Worm (Caenorhabditis elegans) whole organism, L2 larva: ENCODE measurements around the gene Y53G8B.2.
A peak's percentile ranks its signal among the peaks of the same experiment; 100 is the strongest.

Experiments used
- R02D3.7 ChIP-seq: fragments of 150-350 bp; optimal IDR thresholded peaks from 2 replicates; lab custom pipeline; 2014; ENCODE audit warnings: missing biosample characterization, missing genetic modification characterization
- ZK546.5 ChIP-seq: sonication (generic microtip); optimal IDR thresholded peaks from 2 replicates; lab custom pipeline; 2017; ENCODE audit warnings: missing biosample characterization, missing genetic modification characterization
- alr-1 ChIP-seq: fragments of 150-350 bp; optimal IDR thresholded peaks from 2 replicates; lab custom pipeline; 2014; ENCODE audit warnings: missing biosample characterization, missing genetic modification characterization
- aly-2 ChIP-seq: fragments of 150-350 bp; optimal IDR thresholded peaks from 2 replicates; lab custom pipeline; 2014; ENCODE audit warnings: missing biosample characterization, missing genetic modification characterization
- ama-1 ChIP-seq: fragments of 150-350 bp; optimal IDR thresholded peaks from 2 replicates; lab custom pipeline; 2018; ENCODE audit warnings: inconsistent platforms
- blmp-1 ChIP-seq: sonication (generic microtip); optimal IDR thresholded peaks from 2 replicates; lab custom pipeline; 2017; ENCODE audit warnings: missing genetic modification characterization, mild to moderate bottlenecking, missing compliant biosample characterization, antibody characterized with exemption, moderate library complexity; ENCODE audit not compliant: insufficient read depth
- ceh-16 ChIP-seq: fragments of 150-350 bp; optimal IDR thresholded peaks from 2 replicates; lab custom pipeline; 2014; ENCODE audit warnings: missing biosample characterization, missing genetic modification characterization
- crh-2 ChIP-seq: sonication (generic microtip); optimal IDR thresholded peaks from 2 replicates; lab custom pipeline; 2017; ENCODE audit warnings: missing biosample characterization, missing genetic modification characterization
- elt-1 ChIP-seq: fragments of 150-350 bp; optimal IDR thresholded peaks from 2 replicates; lab custom pipeline; 2014; ENCODE audit warnings: missing biosample characterization, missing genetic modification characterization
- elt-3 ChIP-seq: sonication (generic microtip); optimal IDR thresholded peaks from 2 replicates; lab custom pipeline; 2017; ENCODE audit warnings: missing biosample characterization, missing genetic modification characterization
- fos-1 ChIP-seq: fragments of 150-350 bp; optimal IDR thresholded peaks from 2 replicates; lab custom pipeline; 2014; ENCODE audit warnings: missing biosample characterization, missing genetic modification characterization
- gmeb-1 ChIP-seq: fragments of 150-350 bp; optimal IDR thresholded peaks from 2 replicates; lab custom pipeline; 2014; ENCODE audit warnings: missing biosample characterization, missing genetic modification characterization
- lin-11 ChIP-seq: fragments of 150-350 bp; sonication (generic microtip); optimal IDR thresholded peaks from 2 replicates; lab custom pipeline; 2014; ENCODE audit warnings: missing biosample characterization, missing genetic modification characterization, inconsistent platforms, mixed read lengths
- lin-39 ChIP-seq: fragments of 150-350 bp; optimal IDR thresholded peaks from 2 replicates; lab custom pipeline; 2014; ENCODE audit warnings: missing biosample characterization, missing genetic modification reagents, missing genetic modification characterization
- lsy-2 ChIP-seq, 2 experiments: fragments of 150-350 bp in 1 of 2; sonication (generic microtip) in 1 of 2; optimal IDR thresholded peaks; 2 replicates each; lab custom pipeline; 2014 to 2017; ENCODE audit warnings: missing biosample characterization in 2 of 2, missing genetic modification characterization in 2 of 2
- nhr-11 ChIP-seq: fragments of 150-350 bp; optimal IDR thresholded peaks from 2 replicates; lab custom pipeline; 2014; ENCODE audit warnings: missing biosample characterization, missing genetic modification characterization
- nhr-12 ChIP-seq: fragments of 150-350 bp; optimal IDR thresholded peaks from 2 replicates; lab custom pipeline; 2014; ENCODE audit warnings: missing biosample characterization, missing genetic modification characterization
- nhr-23 ChIP-seq: fragments of 150-350 bp; optimal IDR thresholded peaks from 2 replicates; lab custom pipeline; 2014; ENCODE audit warnings: missing biosample characterization, missing genetic modification reagents, missing genetic modification characterization
- nhr-237 ChIP-seq: fragments of 150-350 bp; optimal IDR thresholded peaks from 2 replicates; lab custom pipeline; 2014; ENCODE audit warnings: missing biosample characterization, missing genetic modification characterization
- nhr-25 ChIP-seq: fragments of 150-350 bp; sonication (generic microtip); optimal IDR thresholded peaks from 3 replicates; lab custom pipeline; 2014; ENCODE audit warnings: missing biosample characterization, missing genetic modification characterization
- nhr-6 ChIP-seq: fragments of 150-350 bp; optimal IDR thresholded peaks from 2 replicates; lab custom pipeline; 2014; ENCODE audit warnings: missing biosample characterization, missing genetic modification characterization
- nhr-77 ChIP-seq: fragments of 150-350 bp; optimal IDR thresholded peaks from 2 replicates; lab custom pipeline; 2014; ENCODE audit warnings: missing biosample characterization, missing genetic modification characterization
- peb-1 ChIP-seq: fragments of 150-350 bp; optimal IDR thresholded peaks from 2 replicates; lab custom pipeline; 2014; ENCODE audit warnings: missing biosample characterization, missing genetic modification characterization
- sem-4 ChIP-seq: fragments of 150-350 bp; optimal IDR thresholded peaks from 2 replicates; lab custom pipeline; 2014; ENCODE audit warnings: missing biosample characterization, missing genetic modification reagents, missing genetic modification characterization
- skn-1 ChIP-seq: sonication (generic microtip); optimal IDR thresholded peaks from 2 replicates; lab custom pipeline; 2017; ENCODE audit warnings: missing biosample characterization, missing genetic modification characterization
- sma-3 ChIP-seq: sonication (generic microtip); optimal IDR thresholded peaks from 2 replicates; lab custom pipeline; 2016; ENCODE audit warnings: missing genetic modification reagents, missing genetic modification characterization, missing compliant biosample characterization
- sma-9 ChIP-seq, 2 experiments: fragments of 150-350 bp in 1 of 2; sonication (generic microtip) in 1 of 2; optimal IDR thresholded peaks; 2 replicates each; lab custom pipeline; 2014 to 2016; ENCODE audit warnings: missing genetic modification characterization in 2 of 2, mild to moderate bottlenecking in 1 of 2, missing biosample characterization in 1 of 2, missing compliant biosample characterization in 1 of 2, missing genetic modification reagents in 1 of 2, moderate library complexity in 1 of 2
- unc-55 ChIP-seq: fragments of 150-350 bp; sonication (generic microtip); optimal IDR thresholded peaks from 3 replicates; lab custom pipeline; 2014; ENCODE audit warnings: missing biosample characterization, missing genetic modification reagents, missing genetic modification characterization
- unc-62 ChIP-seq: fragments of 150-350 bp; optimal IDR thresholded peaks from 2 replicates; lab custom pipeline; 2014; ENCODE audit warnings: missing biosample characterization, missing genetic modification reagents, missing genetic modification characterization
- ztf-1 ChIP-seq: fragments of 200-800 bp; sonication (Bioruptor generic); conservative IDR thresholded peaks from 2 replicates; pipeline ENCODE4 v1.3.6; 2022; ENCODE audit warnings: missing genetic modification characterization, missing compliant biosample characterization
- ztf-4 ChIP-seq: fragments of 150-350 bp; optimal IDR thresholded peaks from 2 replicates; lab custom pipeline; 2014; ENCODE audit warnings: missing biosample characterization, missing genetic modification characterization

The Y53G8B.2 gene

DNA sequence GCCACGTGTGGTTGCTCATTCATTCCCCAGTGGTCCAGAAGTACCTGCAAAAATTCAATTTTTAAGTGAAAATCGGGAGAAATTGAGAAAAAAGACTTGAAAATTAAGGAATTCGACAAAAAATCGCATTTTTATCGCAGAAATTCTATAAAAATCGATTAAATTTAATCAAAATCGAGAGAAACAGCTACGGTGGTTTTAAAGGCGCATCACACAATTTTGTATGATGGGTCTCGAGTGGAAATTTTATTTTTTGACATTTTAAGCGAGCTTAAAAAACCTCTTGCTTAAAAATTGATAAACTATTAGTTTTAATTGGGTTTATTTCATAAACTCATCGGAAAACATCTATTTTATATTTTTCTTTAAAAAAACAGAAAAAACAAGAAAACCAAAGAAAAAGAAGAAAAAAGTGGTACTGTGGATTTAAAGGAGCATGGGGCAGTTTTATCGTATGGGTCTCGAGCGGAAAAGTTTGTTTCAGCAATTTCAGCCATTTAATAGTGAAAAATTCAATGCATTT is 23.4 kb upstream of the Y53G8B.2 start, which contains the start of gene nipa-1:
nipa-1 (minus strand) TSS at position 51 of the 523 bp plus-strand sequence.
- TF ChIP-seq R02D3.7 (no peak), nhr-25 (no peak), peb-1 (tag; lab: Kevin White, UChicago) (no peak), nhr-77 (tag; lab: Kevin White, UChicago) (no peak), aly-2 (no peak), lin-11 (tag; lab: Kevin White, UChicago) (no peak), fos-1 (tag; lab: Kevin White, UChicago) (no peak), ceh-16 (tag; lab: Kevin White, UChicago) (no peak), alr-1 (tag; lab: Kevin White, UChicago) (no peak), skn-1 (no peak), nhr-6 (tag; lab: Kevin White, UChicago) (no peak), sma-3 (GFP tag; lab: Kevin White, UChicago) (no peak), lin-39 (no peak), ZK546.5 (tag; lab: Kevin White, UChicago) (no peak)

DNA sequence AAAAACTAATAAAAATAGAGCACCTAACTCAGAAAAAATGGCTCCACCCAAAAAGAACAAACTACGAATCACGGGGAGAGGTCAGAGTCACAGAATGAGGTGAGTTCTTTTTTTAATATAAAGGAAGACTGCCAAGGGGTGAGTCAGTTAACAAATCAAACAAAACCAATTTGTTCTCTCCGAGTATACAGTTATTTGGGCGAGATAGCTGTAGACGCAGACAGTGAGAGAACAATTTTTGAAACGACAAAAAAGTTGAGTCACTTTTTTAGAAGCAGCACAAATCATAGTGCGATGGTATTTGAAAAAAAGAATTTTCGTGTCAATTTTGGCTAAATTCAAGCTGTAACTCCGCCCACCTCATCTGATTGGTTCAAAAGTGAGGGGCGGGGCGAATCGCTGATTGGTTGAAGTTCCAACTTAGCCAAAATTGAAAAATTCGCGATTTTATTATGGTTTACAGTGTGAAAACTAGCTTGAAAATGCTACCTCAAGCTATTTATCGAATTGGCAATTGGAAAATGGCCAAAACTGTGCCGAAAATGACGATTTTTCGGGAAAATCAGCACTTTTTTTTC is 20.5 kb upstream of the Y53G8B.2 start:
- TF ChIP-seq ztf-1 (GFP tag; lab: Robert Waterston, UW) = no peak
- no peak for TF ChIP-seq lin-39
- TF ChIP-seq crh-2 (tag; lab: Kevin White, UChicago) = no peak
- no peak for TF ChIP-seq skn-1
- TF ChIP-seq fos-1 (tag; lab: Kevin White, UChicago) = peak; percentile 17
- TF ChIP-seq, all 48 proteins: peak for 1

DNA sequence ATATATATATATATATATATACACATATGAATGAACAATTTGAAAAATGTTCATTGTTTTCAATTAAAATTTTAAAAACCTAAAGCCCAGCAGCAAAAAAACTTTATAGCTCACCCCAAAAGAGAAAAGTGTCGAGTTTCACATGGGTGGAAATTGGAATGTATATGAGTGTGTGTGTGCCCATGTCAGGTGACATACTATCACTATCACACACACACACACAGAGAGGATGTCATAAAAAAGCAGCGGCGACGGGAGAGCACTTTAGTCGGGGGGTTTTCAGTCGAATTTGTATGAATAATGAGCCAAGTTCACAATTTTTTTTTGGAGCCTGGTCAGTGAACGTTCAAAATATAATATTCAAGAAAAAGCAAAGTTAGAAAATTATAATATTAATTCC is 16.2 kb upstream of the Y53G8B.2 start:
- TF ChIP-seq skn-1 (no peak), sma-9 (GFP tag; optimal IDR thresholded peaks at IDR 0.05; lab: Kevin White, UChicago) (peak; percentile 26), sma-9 (tag; optimal IDR thresholded peaks at IDR 0.05; lab: Kevin White, UChicago) (no peak), fos-1 (tag; lab: Kevin White, UChicago) (peak; percentile 69), crh-2 (tag; lab: Kevin White, UChicago) (peak; percentile 52)

DNA sequence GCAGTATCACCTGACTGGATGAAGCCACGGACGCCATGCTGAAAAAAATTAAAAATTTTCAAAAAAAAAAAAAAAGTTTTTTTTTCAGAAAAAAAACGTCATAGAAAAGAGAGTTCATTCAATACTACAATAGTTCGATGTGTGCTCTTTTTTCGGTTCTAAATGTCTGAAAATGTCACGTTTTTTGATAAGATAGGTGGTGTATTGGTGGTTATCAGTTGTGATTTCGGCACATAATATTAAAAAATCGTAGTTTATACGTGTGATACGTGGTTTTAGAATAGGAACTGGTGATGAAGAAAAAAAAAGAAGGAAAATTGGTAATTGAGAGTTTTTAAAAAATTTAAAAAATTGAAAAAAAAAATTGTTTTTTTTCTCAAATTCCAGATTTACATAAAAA is 13.2 kb upstream of the Y53G8B.2 start:
- TF ChIP-seq crh-2 (tag; lab: Kevin White, UChicago) (peak; percentile 74), unc-62 (GFP tag; lab: Kevin White, UChicago) (no peak), fos-1 (tag; lab: Kevin White, UChicago) (peak; percentile 92), nhr-12 (tag; lab: Kevin White, UChicago) (no peak), gmeb-1 (tag; lab: Kevin White, UChicago) (peak; percentile 28), sma-9 (GFP tag; optimal IDR thresholded peaks at IDR 0.05; lab: Kevin White, UChicago) (peak; percentile 70), sma-9 (tag; optimal IDR thresholded peaks at IDR 0.05; lab: Kevin White, UChicago) (no peak)
- TF ChIP-seq, all 48 proteins: peak for 4

DNA sequence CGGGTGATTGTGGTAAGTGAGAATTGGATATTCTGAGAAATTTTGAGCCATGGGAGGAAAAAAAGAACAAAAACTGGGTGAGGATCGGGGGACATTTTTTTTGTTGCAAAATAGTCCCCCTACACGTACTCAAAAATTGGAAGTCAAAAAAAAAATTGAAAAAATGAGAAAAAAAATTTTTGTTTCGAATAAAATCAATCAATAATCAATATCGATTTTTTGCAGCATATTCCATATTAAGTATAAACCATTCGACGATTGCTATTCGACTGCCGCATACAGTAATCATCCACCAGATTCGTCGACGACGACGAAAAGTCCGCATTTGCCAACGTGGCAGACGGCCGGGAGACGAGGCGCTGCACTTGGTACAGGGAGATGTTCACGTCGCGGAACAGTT is 8.9 kb upstream of the Y53G8B.2 start:
- TF ChIP-seq ama-1 (lab: Kevin White, UChicago) (no peak), alr-1 (tag; lab: Kevin White, UChicago) (no peak), skn-1 (no peak), ztf-1 (GFP tag; lab: Robert Waterston, UW) (no peak), nhr-77 (tag; lab: Kevin White, UChicago) (no peak), nhr-11 (tag; lab: Kevin White, UChicago) (no peak), elt-3 (tag; lab: Kevin White, UChicago) (no peak), sem-4 (tag; lab: Kevin White, UChicago) (no peak), nhr-23 (tag; lab: Kevin White, UChicago) (no peak), blmp-1 (no peak), nhr-25 (no peak), unc-55 (no peak), lsy-2 (tag; optimal IDR thresholded peaks at IDR 0.05; lab: Kevin White, UChicago) (no peak), elt-1 (tag; lab: Kevin White, UChicago) (no peak), nhr-237 (tag; lab: Kevin White, UChicago) (no peak), unc-62 (GFP tag; lab: Kevin White, UChicago) (no peak), ztf-4 (tag; lab: Kevin White, UChicago) (no peak), lin-11 (tag; lab: Kevin White, UChicago) (no peak)
- TF ChIP-seq, all 48 proteins: peak for 0
